Fruit fly (Drosophila melanogaster) whole organism, embryonic: ENCODE results near the gene NitFhit.

ENCODE experiments used
- ATbp ChIP-seq: fragments of 200-800 bp; sonication (Bioruptor generic); optimal IDR thresholded peaks from 2 replicates; lab custom pipeline; 2017; ENCODE audit warnings: missing biosample characterization, mild to moderate bottlenecking, missing genetic modification characterization, missing genetic modification reagents
- Asciz ChIP-seq: fragments of 200-800 bp; sonication (Bioruptor generic); optimal IDR thresholded peaks from 2 replicates; lab custom pipeline; 2017; ENCODE audit warnings: missing biosample characterization, mild to moderate bottlenecking, missing genetic modification characterization, missing genetic modification reagents
- Atf-2 ChIP-seq: fragments of 200-800 bp; sonication (Bioruptor generic); optimal IDR thresholded peaks from 2 replicates; lab custom pipeline; 2016; ENCODE audit warnings: missing biosample characterization, missing genetic modification characterization
- Atf3 ChIP-seq: fragments of 200-800 bp; sonication (Bioruptor generic); optimal IDR thresholded peaks from 3 replicates; lab custom pipeline; 2016; ENCODE audit warnings: missing biosample characterization, missing genetic modification characterization
- B-H1 ChIP-seq: fragments of 200-800 bp; sonication (Bioruptor generic); IDR thresholded peaks from 3 replicates; pipeline ENCODE4 v1.3.6; 2022; ENCODE audit warnings: missing biosample characterization, missing genetic modification characterization
- CG10321 ChIP-seq: fragments of 200-800 bp; sonication (Bioruptor generic); IDR thresholded peaks from 2 replicates; pipeline ENCODE4 v1.3.6; 2022; ENCODE audit warnings: missing biosample characterization, missing genetic modification characterization
- CG11085 ChIP-seq: fragments of 200-800 bp; sonication (Bioruptor generic); IDR thresholded peaks from 2 replicates; pipeline ENCODE4 v1.3.6; 2022; ENCODE audit warnings: missing biosample characterization, missing genetic modification characterization
- CG11398 ChIP-seq: fragments of 200-800 bp; sonication (Bioruptor generic); optimal IDR thresholded peaks from 2 replicates; lab custom pipeline; 2016; ENCODE audit warnings: missing biosample characterization, missing genetic modification characterization
- CG1233 ChIP-seq: fragments of 200-800 bp; sonication (Bioruptor generic); optimal IDR thresholded peaks from 4 replicates; lab custom pipeline; 2018; ENCODE audit warnings: missing biosample characterization, mild to moderate bottlenecking, missing genetic modification characterization
- CG12659 ChIP-seq: fragments of 200-800 bp; sonication (Bioruptor generic); optimal IDR thresholded peaks from 3 replicates; lab custom pipeline; 2017; ENCODE audit warnings: mild to moderate bottlenecking, missing biosample characterization, missing genetic modification reagents, missing genetic modification characterization
- CG13287 ChIP-seq: fragments of 200-800 bp; sonication (Bioruptor generic); IDR thresholded peaks from 2 replicates; pipeline ENCODE4 v1.3.6; 2022; ENCODE audit warnings: missing biosample characterization, missing genetic modification characterization; ENCODE audit not compliant: partially characterized antibody
- CG13894 ChIP-seq: fragments of 200-800 bp; sonication (Bioruptor generic); optimal IDR thresholded peaks from 3 replicates; lab custom pipeline; 2018; ENCODE audit warnings: missing biosample characterization, mild to moderate bottlenecking, missing genetic modification characterization, moderate library complexity
- CG15479 ChIP-seq: fragments of 200-800 bp; sonication (Bioruptor generic); optimal IDR thresholded peaks from 3 replicates; lab custom pipeline; 2019; ENCODE audit warnings: missing biosample characterization, mild to moderate bottlenecking, missing genetic modification characterization, moderate library complexity
- CG17359 ChIP-seq: fragments of 200-800 bp; sonication (Bioruptor generic); optimal IDR thresholded peaks from 3 replicates; lab custom pipeline; 2018; ENCODE audit warnings: missing biosample characterization, mild to moderate bottlenecking, missing genetic modification characterization, moderate library complexity
- CG1792 ChIP-seq: fragments of 200-800 bp; sonication (Bioruptor generic); optimal IDR thresholded peaks from 2 replicates; lab custom pipeline; 2016; ENCODE audit warnings: missing biosample characterization, missing genetic modification characterization
- CG1832 ChIP-seq: fragments of 200-800 bp; sonication (Bioruptor generic); optimal IDR thresholded peaks from 2 replicates; lab custom pipeline; 2017; ENCODE audit warnings: missing biosample characterization, mild to moderate bottlenecking, missing genetic modification characterization, inconsistent platforms
- CG32532 ChIP-seq: fragments of 200-800 bp; sonication (Bioruptor generic); IDR thresholded peaks from 2 replicates; pipeline ENCODE4 v1.3.6; 2022; ENCODE audit warnings: missing biosample characterization, missing genetic modification characterization
- CG7839 ChIP-seq: fragments of 200-800 bp; sonication (Bioruptor generic); optimal IDR thresholded peaks from 3 replicates; lab custom pipeline; 2018; ENCODE audit warnings: missing biosample characterization, mild to moderate bottlenecking, missing genetic modification characterization, moderate library complexity
- CG8281 ChIP-seq: fragments of 200-800 bp; sonication (Bioruptor generic); optimal IDR thresholded peaks from 2 replicates; lab custom pipeline; 2018; ENCODE audit warnings: missing biosample characterization, mild to moderate bottlenecking, missing genetic modification characterization, moderate library complexity
- CG8765 ChIP-seq: fragments of 200-800 bp; sonication (Bioruptor generic); IDR thresholded peaks from 2 replicates; pipeline ENCODE4 v1.3.6; 2022; ENCODE audit warnings: missing biosample characterization, missing genetic modification characterization
- Camta ChIP-seq: fragments of 200-800 bp; sonication (Bioruptor generic); optimal IDR thresholded peaks from 2 replicates; lab custom pipeline; 2016; ENCODE audit warnings: missing biosample characterization, missing genetic modification characterization
- Dbx ChIP-seq: fragments of 200-800 bp; sonication (Bioruptor generic); IDR thresholded peaks from 3 replicates; pipeline ENCODE4 v1.3.6; 2022; ENCODE audit warnings: missing biosample characterization, missing genetic modification characterization
- Dref ChIP-seq: fragments of 200-800 bp; sonication (Bioruptor generic); IDR thresholded peaks from 2 replicates; pipeline ENCODE4 v1.3.6; 2022; ENCODE audit warnings: missing biosample characterization, missing genetic modification characterization
- Hmr ChIP-seq: fragments of 200-800 bp; sonication (Bioruptor generic); optimal IDR thresholded peaks from 3 replicates; lab custom pipeline; 2017; ENCODE audit warnings: mild to moderate bottlenecking, missing biosample characterization, missing genetic modification reagents, missing genetic modification characterization
- Max ChIP-seq: fragments of 200-800 bp; sonication (Bioruptor generic); optimal IDR thresholded peaks from 2 replicates; lab custom pipeline; 2016; ENCODE audit warnings: missing biosample characterization, mild to moderate bottlenecking, missing genetic modification characterization
- ase ChIP-seq: fragments of 200-800 bp; sonication (Bioruptor generic); IDR thresholded peaks from 3 replicates; pipeline ENCODE4 v1.3.6; 2022; ENCODE audit warnings: missing biosample characterization, missing genetic modification characterization
- btn ChIP-seq: fragments of 200-800 bp; sonication (Bioruptor generic); optimal IDR thresholded peaks from 2 replicates; lab custom pipeline; 2016; ENCODE audit warnings: missing biosample characterization, missing genetic modification characterization
- caup ChIP-seq: fragments of 200-800 bp; sonication (Bioruptor generic); optimal IDR thresholded peaks from 3 replicates; lab custom pipeline; 2017; ENCODE audit warnings: missing biosample characterization, mild to moderate bottlenecking, missing genetic modification characterization, moderate library complexity; ENCODE audit not compliant: severe bottlenecking
- crc ChIP-seq: fragments of 200-800 bp; sonication (Bioruptor generic); optimal IDR thresholded peaks from 2 replicates; lab custom pipeline; 2016; ENCODE audit warnings: missing biosample characterization, missing genetic modification characterization
- dan ChIP-seq: fragments of 200-800 bp; sonication (Bioruptor generic); IDR thresholded peaks from 2 replicates; pipeline ENCODE4 v1.3.6; 2022; ENCODE audit warnings: missing biosample characterization, missing genetic modification characterization
- dmrt99B ChIP-seq: fragments of 200-800 bp; sonication (Bioruptor generic); optimal IDR thresholded peaks from 2 replicates; lab custom pipeline; 2018; ENCODE audit warnings: missing biosample characterization, mild to moderate bottlenecking, missing genetic modification characterization, moderate library complexity
- ems ChIP-seq: fragments of 200-800 bp; sonication (Bioruptor generic); optimal IDR thresholded peaks from 3 replicates; lab custom pipeline; 2016; ENCODE audit warnings: missing biosample characterization, missing genetic modification characterization
- eve ChIP-seq, 2 experiments: fragments of >200 bp; optimal IDR thresholded peaks; 2 replicates each; lab custom pipeline; 2017; ENCODE audit warnings: missing biosample characterization in 2 of 2, missing genetic modification characterization in 2 of 2
- exex ChIP-seq: fragments of 200-800 bp; sonication (Bioruptor generic); optimal IDR thresholded peaks from 4 replicates; lab custom pipeline; 2018; ENCODE audit warnings: missing biosample characterization, mild to moderate bottlenecking, missing genetic modification characterization, moderate library complexity
- fd96Cb ChIP-seq: fragments of 200-800 bp; sonication (Bioruptor generic); optimal IDR thresholded peaks from 2 replicates; lab custom pipeline; 2018; ENCODE audit warnings: missing biosample characterization, mild to moderate bottlenecking, missing genetic modification characterization, moderate library complexity
- fru ChIP-seq: fragments of >200 bp; optimal IDR thresholded peaks from 2 replicates; lab custom pipeline; 2017
- fu2 ChIP-seq: fragments of 200-800 bp; sonication (Bioruptor generic); optimal IDR thresholded peaks from 2 replicates; lab custom pipeline; 2016; ENCODE audit warnings: missing biosample characterization, missing genetic modification characterization
- ham ChIP-seq: fragments of 200-800 bp; sonication (Bioruptor generic); IDR thresholded peaks from 2 replicates; pipeline ENCODE4 v1.3.6; 2022; ENCODE audit warnings: missing biosample characterization, missing genetic modification characterization
- klu ChIP-seq: fragments of 200-800 bp; sonication (Bioruptor generic); IDR thresholded peaks from 2 replicates; pipeline ENCODE4 v1.3.6; 2022; ENCODE audit warnings: missing biosample characterization, missing genetic modification characterization
- lab ChIP-seq: fragments of 200-800 bp; sonication (Bioruptor generic); optimal IDR thresholded peaks from 3 replicates; lab custom pipeline; 2017; ENCODE audit warnings: missing biosample characterization, missing genetic modification characterization, mild to moderate bottlenecking, moderate library complexity, missing genetic modification reagents
- prd ChIP-seq, 3 experiments: fragments of >200 bp in 2 of 3; fragments of 200-800 bp in 1 of 3; sonication (Bioruptor generic) in 1 of 3; optimal IDR thresholded peaks in 2 of 3; IDR thresholded peaks in 1 of 3; 2 replicates in 2 of 3; 3 replicates in 1 of 3; pipeline versions ENCODE4 v1.3.6 to Lab custom; 2017 to 2022; ENCODE audit warnings: missing biosample characterization in 1 of 3, missing genetic modification characterization in 1 of 3
- ro ChIP-seq: fragments of 200-800 bp; sonication (Bioruptor generic); IDR thresholded peaks from 2 replicates; pipeline ENCODE4 v1.3.6; 2022; ENCODE audit warnings: missing biosample characterization, missing genetic modification characterization
- run ChIP-seq: fragments of 200-800 bp; sonication (Bioruptor generic); optimal IDR thresholded peaks from 3 replicates; lab custom pipeline; 2018; ENCODE audit warnings: missing biosample characterization, mild to moderate bottlenecking, missing genetic modification characterization
- schlank ChIP-seq: fragments of 200-800 bp; sonication (Bioruptor generic); optimal IDR thresholded peaks from 2 replicates; lab custom pipeline; 2018; ENCODE audit warnings: missing biosample characterization, mild to moderate bottlenecking, missing genetic modification characterization
- trem ChIP-seq: fragments of 200-800 bp; optimal IDR thresholded peaks from 3 replicates; lab custom pipeline; 2019; ENCODE audit warnings: missing biosample characterization, mild to moderate bottlenecking, missing genetic modification characterization, moderate library complexity
- twi ChIP-seq: fragments of 200-800 bp; optimal IDR thresholded peaks from 2 replicates; lab custom pipeline; 2019; ENCODE audit warnings: missing biosample characterization, mild to moderate bottlenecking, missing genetic modification characterization, moderate library complexity
- unpg ChIP-seq: fragments of 200-800 bp; sonication (Bioruptor generic); optimal IDR thresholded peaks from 3 replicates; lab custom pipeline; 2018; ENCODE audit warnings: missing biosample characterization, mild to moderate bottlenecking, missing genetic modification characterization, moderate library complexity
- vfl ChIP-seq: fragments of 200-800 bp; sonication (Bioruptor generic); optimal IDR thresholded peaks from 2 replicates; lab custom pipeline; 2016; ENCODE audit warnings: missing biosample characterization, missing genetic modification characterization
- vvl ChIP-seq: fragments of 200-800 bp; sonication (Bioruptor generic); IDR thresholded peaks from 2 replicates; pipeline ENCODE4 v1.3.6; 2022; ENCODE audit warnings: missing biosample characterization, missing genetic modification characterization
- wek ChIP-seq: fragments of 200-800 bp; sonication (Bioruptor generic); optimal IDR thresholded peaks from 3 replicates; lab custom pipeline; 2018; ENCODE audit warnings: missing biosample characterization, mild to moderate bottlenecking, missing genetic modification characterization, moderate library complexity

Gene NitFhit

dm6 chr3L:246644-247199, 43.2 kb downstream of the NitFhit start (continued):
- peak; percentile 45 for TF ChIP-seq CG1792
- TF ChIP-seq ATbp (GFP tag; lab: Kevin White, UChicago) = no peak
- TF ChIP-seq Atf3 (GFP tag; lab: Kevin White, UChicago) = peak; percentile 53
- peak; percentile 30; the same call in 1 of the 2 replicates for TF ChIP-seq CG8765
- no peak for TF ChIP-seq Max (GFP tag; lab: Kevin White, UChicago)
- no peak for TF ChIP-seq prd (optimal IDR thresholded peaks at IDR 0.05; lab: Kevin White, UChicago)
- TF ChIP-seq prd (GFP tag; IDR thresholded peaks at IDR 0.05; lab: Robert Waterston, UW) = peak; percentile 57; the same call in 1 of the 3 replicates
- no peak for TF ChIP-seq Hmr (GFP tag; lab: Kevin White, UChicago)
- TF ChIP-seq CG11398 (GFP tag; lab: Kevin White, UChicago) = no peak
- TF ChIP-seq CG1233 (GFP tag; lab: Kevin White, UChicago) = no peak
- TF ChIP-seq CG11085 (GFP tag; lab: Robert Waterston, UW) = peak; percentile 17; the same call in 1 of the 2 replicates
- no peak for TF ChIP-seq crc (GFP tag; lab: Kevin White, UChicago)
- no peak for TF ChIP-seq CG10321 (GFP tag; lab: Robert Waterston, UW)
- TF ChIP-seq CG7839 = no peak
- peak; percentile 97 for TF ChIP-seq Dref (GFP tag; lab: Robert Waterston, UW)
- no peak for TF ChIP-seq caup (GFP tag; lab: Kevin White, UChicago)
- no peak for TF ChIP-seq B-H1
- TF ChIP-seq ro (GFP tag; lab: Robert Waterston, UW) = no peak
- no peak for TF ChIP-seq klu (GFP tag; lab: Robert Waterston, UW)
- no peak for TF ChIP-seq CG1832 (GFP tag; lab: Kevin White, UChicago)
- TF ChIP-seq unpg (GFP tag; lab: Kevin White, UChicago) = no peak
- no peak for TF ChIP-seq run (tag; lab: Kevin White, UChicago)
- peak; percentile 66; the same call in 1 of the 2 replicates for TF ChIP-seq CG13287 (GFP tag; lab: Robert Waterston, UW)
- TF ChIP-seq ems (GFP tag; lab: Kevin White, UChicago) = peak; percentile 27
- TF ChIP-seq wek (GFP tag; lab: Kevin White, UChicago) = no peak
- TF ChIP-seq dmrt99B (tag; lab: Kevin White, UChicago) = no peak
- no peak for TF ChIP-seq btn (GFP tag; lab: Kevin White, UChicago)
- TF ChIP-seq vvl (GFP tag; lab: Robert Waterston, UW) = no peak
- peak; percentile 61; the same call in 1 of the 3 replicates for TF ChIP-seq ase (GFP tag; lab: Robert Waterston, UW)
- no peak for TF ChIP-seq fd96Cb (tag; lab: Kevin White, UChicago)
- TF ChIP-seq ham (GFP tag; lab: Robert Waterston, UW) = no peak
- peak; percentile 81 for TF ChIP-seq CG12659 (GFP tag; lab: Kevin White, UChicago)
- TF ChIP-seq eve (GFP tag; optimal IDR thresholded peaks at IDR 0.05; lab: Kevin White, UChicago) = peak in 1 of 2 experiments; percentile 64
- no peak for TF ChIP-seq dan (GFP tag; lab: Robert Waterston, UW)
- no peak for TF ChIP-seq CG17359 (tag; lab: Kevin White, UChicago)
- TF ChIP-seq CG13894 (tag; lab: Kevin White, UChicago) = no peak
- peak; percentile 77; the same call in 2 of the 3 replicates for TF ChIP-seq Dbx
- TF ChIP-seq schlank (tag; lab: Kevin White, UChicago) = no peak
- peak; percentile 50 for TF ChIP-seq Atf-2 (GFP tag; lab: Kevin White, UChicago)
- TF ChIP-seq CG8281 (tag; lab: Kevin White, UChicago) = no peak
- TF ChIP-seq vfl = peak; percentile 22
- TF ChIP-seq exex (tag; lab: Kevin White, UChicago) = no peak
- TF ChIP-seq lab = no peak
- peak; percentile 44 for TF ChIP-seq twi
- TF ChIP-seq Camta (GFP tag; lab: Kevin White, UChicago) = peak; percentile 72
- TF ChIP-seq CG32532 (GFP tag; lab: Robert Waterston, UW) = peak; percentile 37
- no peak for TF ChIP-seq Asciz
- peak; percentile 83 for TF ChIP-seq trem (tag; lab: Kevin White, UChicago)
- TF ChIP-seq fu2 (GFP tag; lab: Kevin White, UChicago) = peak; percentile 35
- peak; percentile 76 for TF ChIP-seq CG15479 (GFP tag; lab: Kevin White, UChicago)
- TF ChIP-seq fru (lab: Kevin White, UChicago) = no peak
